Worm (Caenorhabditis elegans) whole organism, late embryonic: Measurements from ENCODE around the gene clec-146.

ENCODE experiments used
- C08G9.2 ChIP-seq: sonication (generic microtip); optimal IDR thresholded peaks from 2 replicates; lab custom pipeline; 2016; ENCODE audit warnings: mild to moderate bottlenecking, missing genetic modification characterization, moderate library complexity, missing compliant biosample characterization
- C38D4.7 ChIP-seq: fragments of 200-800 bp; sonication (Bioruptor generic); optimal IDR thresholded peaks from 2 replicates; lab custom pipeline; 2018; ENCODE audit warnings: mild to moderate bottlenecking, missing genetic modification characterization, moderate library complexity, missing compliant biosample characterization
- F13H6.1 ChIP-seq: sonication (generic microtip); optimal IDR thresholded peaks from 2 replicates; lab custom pipeline; 2016; ENCODE audit warnings: missing genetic modification characterization, missing compliant biosample characterization
- K02D7.2 ChIP-seq: sonication (generic microtip); optimal IDR thresholded peaks from 2 replicates; lab custom pipeline; 2017; ENCODE audit warnings: mild to moderate bottlenecking, missing genetic modification characterization, missing compliant biosample characterization
- ama-1 ChIP-seq: fragments of 150-350 bp; optimal IDR thresholded peaks from 2 replicates; lab custom pipeline; 2014
- ceh-14 ChIP-seq: sonication (generic microtip); optimal IDR thresholded peaks from 2 replicates; lab custom pipeline; 2016; ENCODE audit warnings: missing genotype, missing genetic modification characterization, missing compliant biosample characterization
- ceh-18 ChIP-seq: sonication (generic microtip); optimal IDR thresholded peaks from 2 replicates; lab custom pipeline; 2016; ENCODE audit warnings: missing genetic modification characterization, missing compliant biosample characterization
- ceh-2 ChIP-seq: sonication (generic microtip); optimal IDR thresholded peaks from 2 replicates; lab custom pipeline; 2016; ENCODE audit warnings: missing genotype, missing genetic modification characterization, missing compliant biosample characterization
- ceh-22 ChIP-seq: sonication (generic microtip); optimal IDR thresholded peaks from 2 replicates; lab custom pipeline; 2017; ENCODE audit warnings: missing biosample characterization, missing genetic modification characterization
- ceh-31 ChIP-seq: sonication (generic microtip); optimal IDR thresholded peaks from 2 replicates; lab custom pipeline; 2016; ENCODE audit warnings: missing genetic modification characterization, missing compliant biosample characterization
- ceh-45 ChIP-seq: fragments of 200-800 bp; sonication (Bioruptor generic); IDR thresholded peaks from 2 replicates; pipeline ENCODE4 v1.3.6; 2022; ENCODE audit warnings: missing genetic modification reagents, missing genetic modification characterization, missing compliant biosample characterization
- ceh-48 ChIP-seq: sonication (generic microtip); optimal IDR thresholded peaks from 2 replicates; lab custom pipeline; 2016; ENCODE audit warnings: missing genetic modification characterization, inconsistent platforms, missing compliant biosample characterization
- ceh-6 ChIP-seq: fragments of 200-800 bp; sonication (Bioruptor generic); optimal IDR thresholded peaks from 2 replicates; lab custom pipeline; 2018; ENCODE audit warnings: mild to moderate bottlenecking, missing genetic modification characterization, missing compliant biosample characterization
- ceh-9 ChIP-seq: sonication (generic microtip); optimal IDR thresholded peaks from 2 replicates; lab custom pipeline; 2016; ENCODE audit warnings: mild to moderate bottlenecking, missing genetic modification characterization, inconsistent platforms, missing compliant biosample characterization
- elt-2 ChIP-seq: sonication (generic microtip); optimal IDR thresholded peaks from 2 replicates; lab custom pipeline; 2016; ENCODE audit warnings: missing genetic modification reagents, missing genetic modification characterization, missing compliant biosample characterization
- elt-4 ChIP-seq: sonication (generic microtip); optimal IDR thresholded peaks from 2 replicates; lab custom pipeline; 2016; ENCODE audit warnings: missing genetic modification characterization, missing compliant biosample characterization
- fkh-10 ChIP-seq: fragments of 150-350 bp; optimal IDR thresholded peaks from 2 replicates; lab custom pipeline; 2014; ENCODE audit warnings: missing biosample characterization, missing genetic modification reagents, missing genetic modification characterization
- fkh-6 ChIP-seq: sonication (generic microtip); optimal IDR thresholded peaks from 2 replicates; lab custom pipeline; 2016; ENCODE audit warnings: missing genetic modification characterization, missing compliant biosample characterization
- hlh-13 ChIP-seq: fragments of 200-800 bp; sonication (Bioruptor generic); optimal IDR thresholded peaks from 2 replicates; lab custom pipeline; 2018; ENCODE audit warnings: mild to moderate bottlenecking, missing genetic modification characterization, missing compliant biosample characterization
- hlh-30 ChIP-seq: sonication (generic microtip); optimal IDR thresholded peaks from 2 replicates; lab custom pipeline; 2017; ENCODE audit warnings: antibody characterized with exemption, missing genetic modification characterization, missing compliant biosample characterization; ENCODE audit not compliant: insufficient read depth
- hlh-8 ChIP-seq: sonication (generic microtip); optimal IDR thresholded peaks from 2 replicates; lab custom pipeline; 2016; ENCODE audit warnings: missing genotype, missing genetic modification characterization, missing compliant biosample characterization
- lim-6 ChIP-seq: sonication (generic microtip); optimal IDR thresholded peaks from 2 replicates; lab custom pipeline; 2016; ENCODE audit warnings: missing genetic modification characterization, missing compliant biosample characterization
- madf-2 ChIP-seq: sonication (generic microtip); optimal IDR thresholded peaks from 2 replicates; lab custom pipeline; 2017; ENCODE audit warnings: missing genetic modification characterization, missing compliant biosample characterization
- nhr-232 ChIP-seq: sonication (generic microtip); optimal IDR thresholded peaks from 2 replicates; lab custom pipeline; 2016; ENCODE audit warnings: missing genetic modification characterization, missing compliant biosample characterization
- npax-4 ChIP-seq: sonication (generic microtip); optimal IDR thresholded peaks from 2 replicates; lab custom pipeline; 2016; ENCODE audit warnings: missing genetic modification characterization, missing compliant biosample characterization
- pha-2 ChIP-seq: sonication (generic microtip); optimal IDR thresholded peaks from 2 replicates; lab custom pipeline; 2017; ENCODE audit warnings: mild to moderate bottlenecking, missing genetic modification characterization, missing compliant biosample characterization
- pha-4 ChIP-seq: fragments of 150-350 bp; optimal IDR thresholded peaks from 2 replicates; lab custom pipeline; 2018; ENCODE audit warnings: missing biosample characterization, missing genetic modification reagents, missing genetic modification characterization
- pqm-1 ChIP-seq: sonication (generic microtip); optimal IDR thresholded peaks from 2 replicates; lab custom pipeline; 2016; ENCODE audit warnings: missing genetic modification characterization, missing compliant biosample characterization
- sox-2 ChIP-seq: fragments of 200-800 bp; sonication (Bioruptor generic); IDR thresholded peaks from 2 replicates; pipeline ENCODE4 v1.3.6; 2022; ENCODE audit warnings: missing genetic modification reagents, missing genetic modification characterization, missing compliant biosample characterization
- sox-4 ChIP-seq: sonication (generic microtip); optimal IDR thresholded peaks from 2 replicates; lab custom pipeline; 2017; ENCODE audit warnings: mild to moderate bottlenecking, missing genetic modification characterization, inconsistent platforms, missing compliant biosample characterization
- tbx-2 ChIP-seq: sonication (generic microtip); optimal IDR thresholded peaks from 2 replicates; lab custom pipeline; 2016; ENCODE audit warnings: missing genetic modification characterization, missing compliant biosample characterization
- unc-3 ChIP-seq, 2 experiments: fragments of 200-800 bp in 1 of 2; sonication (Bioruptor generic) in 1 of 2; sonication (generic microtip) in 1 of 2; conservative IDR thresholded peaks in 1 of 2; optimal IDR thresholded peaks in 1 of 2; 2 replicates each; pipeline versions ENCODE4 v1.3.6 to Lab custom; 2016 to 2022; ENCODE audit warnings: missing compliant biosample characterization in 2 of 2, missing genetic modification characterization in 2 of 2, missing genetic modification reagents in 1 of 2
- unc-42 ChIP-seq: sonication (generic microtip); optimal IDR thresholded peaks from 2 replicates; lab custom pipeline; 2016; ENCODE audit warnings: missing genotype, missing genetic modification characterization, missing compliant biosample characterization
- unc-55 ChIP-seq: sonication (generic microtip); optimal IDR thresholded peaks from 2 replicates; lab custom pipeline; 2017; ENCODE audit warnings: missing biosample characterization, missing genetic modification reagents, missing genetic modification characterization
- unc-86 ChIP-seq: sonication (generic microtip); optimal IDR thresholded peaks from 2 replicates; lab custom pipeline; 2016; ENCODE audit warnings: missing genetic modification characterization, missing compliant biosample characterization
- zip-5 ChIP-seq: sonication (generic microtip); optimal IDR thresholded peaks from 2 replicates; lab custom pipeline; 2016; ENCODE audit warnings: missing genetic modification characterization, missing compliant biosample characterization

The clec-146 gene

DNA sequence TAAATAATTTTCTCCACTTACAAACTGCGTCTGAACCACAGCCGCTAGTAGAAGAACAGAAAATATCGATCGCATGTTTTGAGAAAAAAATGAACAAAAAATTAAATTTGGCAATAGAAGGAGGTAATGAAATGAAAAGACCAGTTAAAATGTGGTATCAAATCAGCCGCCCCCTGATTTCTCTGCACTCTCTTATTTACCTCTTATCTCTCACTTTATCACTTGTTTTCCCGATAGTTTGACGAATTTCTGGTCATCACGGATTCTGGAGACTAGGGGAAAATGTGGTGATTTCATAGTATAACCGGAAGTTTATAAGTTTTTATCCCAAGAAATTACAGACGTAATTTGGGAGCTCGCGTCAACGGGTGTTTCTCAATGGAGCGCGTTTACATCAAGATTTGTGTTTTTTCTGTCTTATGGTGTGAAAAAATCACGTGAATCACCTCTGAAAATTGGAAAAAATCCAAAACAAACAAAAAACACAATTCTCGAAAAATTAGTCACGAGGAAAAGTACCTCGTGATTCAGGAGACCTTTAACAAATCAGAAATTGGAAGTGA is at the start of gene clec-146:
Gene clec-146, minus strand, starts transcription at position 116 of the 563 bp plus-strand sequence.
- TF ChIP-seq hlh-13 (GFP tag; lab: Kevin White, UChicago) (no peak), hlh-30 (tag; lab: Kevin White, UChicago) (peak; percentile 23)

DNA sequence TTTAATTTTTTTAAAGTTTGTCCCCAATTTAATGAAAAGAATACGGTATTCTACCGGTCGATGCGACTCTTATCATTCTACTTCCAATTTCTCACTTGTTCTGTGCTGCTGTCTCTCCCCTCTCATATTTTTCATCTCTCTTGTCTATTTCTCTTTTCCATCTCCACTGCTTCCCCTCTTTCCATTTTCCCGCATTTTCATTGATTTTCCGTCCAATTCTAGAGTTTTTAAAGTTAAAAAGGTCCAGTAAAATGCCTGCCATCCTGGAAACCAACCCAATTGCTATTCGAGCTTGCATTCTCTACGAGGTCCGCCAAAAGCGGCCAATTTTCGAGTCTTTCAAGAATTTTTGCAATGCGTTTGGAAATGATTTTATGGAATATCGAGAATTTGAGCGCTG is 47.7 kb upstream of the clec-146 start, which contains the start of gene fbxa-167:
Gene fbxa-167, plus strand, starts transcription at position 179 of the 400 bp plus-strand sequence.
- TF ChIP-seq sox-2 (GFP tag; lab: Robert Waterston, UW) (no peak), K02D7.2 (tag; lab: Kevin White, UChicago) (no peak), fkh-6 (no peak), lim-6 (tag; lab: Kevin White, UChicago) (no peak), ceh-18 (no peak), ama-1 (lab: Kevin White, UChicago) (no peak), ceh-6 (GFP tag; lab: Kevin White, UChicago) (no peak), C08G9.2 (tag; lab: Kevin White, UChicago) (no peak), pha-4 (tag; lab: Kevin White, UChicago) (no peak), F13H6.1 (tag; lab: Kevin White, UChicago) (no peak), elt-2 (tag; lab: Kevin White, UChicago) (peak; percentile 14), zip-5 (tag; lab: Kevin White, UChicago) (no peak), madf-2 (no peak), sox-4 (tag; lab: Kevin White, UChicago) (no peak), elt-4 (no peak), ceh-31 (peak; percentile 13), ceh-48 (tag; lab: Kevin White, UChicago) (peak; percentile 75), ceh-45 (GFP tag; lab: Robert Waterston, UW) (no peak), nhr-232 (tag; lab: Kevin White, UChicago) (no peak), npax-4 (tag; lab: Kevin White, UChicago) (no peak), unc-86 (tag; lab: Kevin White, UChicago) (no peak), ceh-14 (tag; lab: Kevin White, UChicago) (no peak), hlh-8 (tag; lab: Kevin White, UChicago) (no peak), pqm-1 (tag; lab: Kevin White, UChicago) (no peak), C38D4.7 (no peak), ceh-2 (no peak)

DNA sequence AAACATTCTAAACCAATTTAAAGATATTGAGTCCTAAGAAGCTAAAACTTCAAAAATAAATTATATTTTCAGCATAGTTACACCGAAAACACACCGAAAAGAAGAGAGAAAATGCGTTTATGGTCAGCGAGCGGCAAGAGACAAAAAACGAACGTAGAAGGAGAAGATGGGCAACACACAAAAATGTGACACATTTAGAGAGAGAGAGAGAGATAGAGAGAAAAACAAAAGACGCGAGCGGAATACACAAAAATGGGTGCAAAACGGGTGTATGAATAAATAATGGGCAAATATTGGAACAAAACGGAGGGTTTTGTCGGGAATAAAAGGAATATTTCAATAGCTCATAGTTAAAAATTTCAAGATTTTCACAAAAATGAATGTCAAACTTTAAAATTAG is 46.6 kb upstream of the clec-146 start:
- TF ChIP-seq hlh-30 (tag; lab: Kevin White, UChicago) (peak; percentile 12), ceh-9 (no peak)

DNA sequence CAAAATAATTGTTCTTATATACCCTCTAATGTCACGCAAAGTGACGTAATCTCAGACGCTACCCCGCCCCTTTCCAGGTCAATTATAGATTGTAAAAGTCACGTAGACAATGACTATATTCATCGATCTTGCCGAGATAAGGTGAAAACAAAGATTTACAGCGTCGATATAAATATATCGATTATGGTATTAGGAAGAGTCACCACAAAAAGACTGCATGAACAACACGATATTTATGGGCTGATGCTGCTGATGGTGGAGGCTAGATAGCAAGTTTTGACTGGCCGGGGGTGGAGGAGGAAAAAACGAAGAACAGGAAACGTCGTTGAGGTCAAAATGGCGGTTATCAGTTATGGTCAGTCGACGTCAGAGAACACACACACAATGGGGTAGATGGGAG is 45.0 kb upstream of the clec-146 start:
- TF ChIP-seq elt-2 (tag; lab: Kevin White, UChicago) (peak; percentile 71), fkh-10 (GFP tag; lab: Kevin White, UChicago) (no peak)

DNA sequence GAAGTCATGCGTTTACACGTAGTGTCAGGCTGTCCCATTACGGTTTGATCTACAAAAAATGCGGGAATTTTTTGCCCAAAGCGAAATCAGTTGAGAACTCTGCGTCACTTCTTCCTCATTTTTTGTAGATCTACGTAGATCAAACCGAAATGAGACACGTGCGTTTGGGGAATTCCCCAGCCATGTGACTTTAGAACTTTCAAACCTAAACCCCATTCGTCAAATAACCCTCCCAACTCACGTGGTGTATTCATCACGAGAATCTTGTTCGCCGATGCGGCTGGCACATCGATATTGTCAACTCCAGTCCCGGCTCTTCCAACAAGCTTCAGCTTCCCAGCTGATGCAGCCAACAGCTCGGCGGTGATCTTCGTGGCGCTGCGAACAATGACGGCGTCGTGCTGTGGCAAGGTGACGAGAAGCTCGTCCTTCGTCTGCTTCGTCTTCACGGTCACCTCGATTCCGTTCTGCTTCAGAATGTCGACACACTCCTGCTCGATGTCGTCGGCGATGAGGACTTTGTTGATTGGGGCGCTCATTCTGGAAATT is 44.4 kb upstream of the clec-146 start, which contains the start of gene phdh-1:
Gene phdh-1, minus strand, starts transcription at position 540 of the 549 bp plus-strand sequence.
- no peak for TF ChIP-seq ceh-31
- TF ChIP-seq ceh-22 (tag; lab: Kevin White, UChicago), result no peak
- TF ChIP-seq unc-3 (GFP tag; conservative IDR thresholded peaks at IDR 0.05; lab: Robert Waterston, UW), result no peak
- TF ChIP-seq unc-3 (tag; optimal IDR thresholded peaks at IDR 0.05; lab: Kevin White, UChicago), result no peak
- no peak for TF ChIP-seq unc-42
- no peak for TF ChIP-seq tbx-2 (tag; lab: Kevin White, UChicago)
- no peak for TF ChIP-seq ama-1 (lab: Kevin White, UChicago)
- TF ChIP-seq pha-2 (tag; lab: Kevin White, UChicago), result no peak
- no peak for TF ChIP-seq unc-55 (GFP tag; lab: Kevin White, UChicago)
